Fruit fly (Drosophila melanogaster) whole organism, embryonic: ENCODE results near the gene Fdh.

Source experiments
- Atf3 ChIP-seq: fragments of 200-800 bp; sonication (Bioruptor generic); optimal IDR thresholded peaks from 3 replicates; lab custom pipeline; 2016; ENCODE audit warnings: missing biosample characterization, missing genetic modification characterization
- B-H1 ChIP-seq: fragments of 200-800 bp; sonication (Bioruptor generic); IDR thresholded peaks from 3 replicates; pipeline ENCODE4 v1.3.6; 2022; ENCODE audit warnings: missing biosample characterization, missing genetic modification characterization
- B-H2 ChIP-seq: fragments of 200-800 bp; sonication (Bioruptor generic); optimal IDR thresholded peaks from 2 replicates; lab custom pipeline; 2018; ENCODE audit warnings: missing biosample characterization, mild to moderate bottlenecking, missing genetic modification characterization
- CG1024 ChIP-seq: fragments of 200-800 bp; sonication (Bioruptor generic); IDR thresholded peaks from 2 replicates; pipeline ENCODE4 v1.3.6; 2022; ENCODE audit warnings: missing biosample characterization, missing genetic modification characterization
- CG10321 ChIP-seq: fragments of 200-800 bp; sonication (Bioruptor generic); IDR thresholded peaks from 2 replicates; pipeline ENCODE4 v1.3.6; 2022; ENCODE audit warnings: missing biosample characterization, missing genetic modification characterization
- CG10462 ChIP-seq: fragments of 200-800 bp; sonication (Bioruptor generic); optimal IDR thresholded peaks from 2 replicates; lab custom pipeline; 2016; ENCODE audit warnings: missing biosample characterization, missing genetic modification characterization
- CG11085 ChIP-seq: fragments of 200-800 bp; sonication (Bioruptor generic); IDR thresholded peaks from 2 replicates; pipeline ENCODE4 v1.3.6; 2022; ENCODE audit warnings: missing biosample characterization, missing genetic modification characterization
- CG12155 ChIP-seq: fragments of 200-800 bp; sonication (Bioruptor generic); optimal IDR thresholded peaks from 3 replicates; lab custom pipeline; 2016; ENCODE audit warnings: missing biosample characterization, missing genetic modification characterization
- CG12744 ChIP-seq: fragments of 200-800 bp; sonication (Bioruptor generic); optimal IDR thresholded peaks from 2 replicates; lab custom pipeline; 2016; ENCODE audit warnings: missing biosample characterization, missing genetic modification characterization
- CG16779 ChIP-seq: fragments of 200-800 bp; sonication (Bioruptor generic); IDR thresholded peaks from 2 replicates; pipeline ENCODE4 v1.3.6; 2022; ENCODE audit warnings: missing biosample characterization, missing genetic modification characterization
- CG17186 ChIP-seq: fragments of 200-800 bp; sonication (Bioruptor generic); optimal IDR thresholded peaks from 3 replicates; lab custom pipeline; 2017; ENCODE audit warnings: missing biosample characterization, missing genetic modification reagents, missing genetic modification characterization
- CG17829 ChIP-seq: fragments of 200-800 bp; optimal IDR thresholded peaks from 2 replicates; lab custom pipeline; 2019; ENCODE audit warnings: missing biosample characterization, mild to moderate bottlenecking, missing genetic modification characterization, moderate library complexity
- CG18011 ChIP-seq: fragments of 200-800 bp; sonication (Bioruptor generic); optimal IDR thresholded peaks from 2 replicates; lab custom pipeline; 2017; ENCODE audit warnings: missing biosample characterization, missing genetic modification characterization, mild to moderate bottlenecking, moderate library complexity, missing genotype
- CG2116 ChIP-seq: fragments of 200-800 bp; sonication (Bioruptor generic); optimal IDR thresholded peaks from 3 replicates; lab custom pipeline; 2018; ENCODE audit warnings: missing biosample characterization, mild to moderate bottlenecking, missing genetic modification characterization
- CG31388 ChIP-seq: fragments of 200-800 bp; sonication (Bioruptor generic); optimal IDR thresholded peaks from 2 replicates; lab custom pipeline; 2016; ENCODE audit warnings: missing biosample characterization, missing genetic modification characterization
- CG3163 ChIP-seq: fragments of 200-800 bp; sonication (Bioruptor generic); optimal IDR thresholded peaks from 3 replicates; lab custom pipeline; 2016; ENCODE audit warnings: missing biosample characterization, missing genetic modification characterization
- CG32532 ChIP-seq: fragments of 200-800 bp; sonication (Bioruptor generic); IDR thresholded peaks from 2 replicates; pipeline ENCODE4 v1.3.6; 2022; ENCODE audit warnings: missing biosample characterization, missing genetic modification characterization
- CG34224 ChIP-seq: fragments of 200-800 bp; sonication (Bioruptor generic); IDR thresholded peaks from 3 replicates; pipeline ENCODE4 v1.3.6; 2022; ENCODE audit warnings: missing biosample characterization, missing genetic modification characterization; ENCODE audit not compliant: partially characterized antibody
- CG4360 ChIP-seq: fragments of 200-800 bp; sonication (Bioruptor generic); IDR thresholded peaks from 2 replicates; pipeline ENCODE4 v1.3.6; 2022; ENCODE audit warnings: missing biosample characterization, missing genetic modification characterization
- CG4707 ChIP-seq: fragments of 200-800 bp; sonication (Bioruptor generic); optimal IDR thresholded peaks from 2 replicates; lab custom pipeline; 2018; ENCODE audit warnings: missing biosample characterization, mild to moderate bottlenecking, missing genetic modification characterization, moderate library complexity
- CG6272 ChIP-seq: fragments of 200-800 bp; sonication (Bioruptor generic); IDR thresholded peaks from 2 replicates; pipeline ENCODE4 v1.3.6; 2022; ENCODE audit warnings: missing biosample characterization, missing genetic modification characterization
- D19A ChIP-seq: fragments of 200-800 bp; optimal IDR thresholded peaks from 3 replicates; lab custom pipeline; 2019; ENCODE audit warnings: missing biosample characterization, mild to moderate bottlenecking, missing genetic modification characterization, moderate library complexity
- D19B ChIP-seq: fragments of 200-800 bp; sonication (Bioruptor generic); optimal IDR thresholded peaks from 2 replicates; lab custom pipeline; 2017; ENCODE audit warnings: missing biosample characterization, mild to moderate bottlenecking, missing genetic modification characterization
- Dip2 ChIP-seq: fragments of 200-800 bp; sonication (Bioruptor generic); IDR thresholded peaks from 2 replicates; pipeline ENCODE4 v1.3.6; 2022; ENCODE audit warnings: missing biosample characterization, missing genetic modification characterization
- Dref ChIP-seq: fragments of 200-800 bp; sonication (Bioruptor generic); IDR thresholded peaks from 2 replicates; pipeline ENCODE4 v1.3.6; 2022; ENCODE audit warnings: missing biosample characterization, missing genetic modification characterization
- Drgx ChIP-seq: fragments of 200-800 bp; sonication (Bioruptor generic); IDR thresholded peaks from 2 replicates; pipeline ENCODE4 v1.3.6; 2022; ENCODE audit warnings: missing biosample characterization, missing genetic modification characterization
- Fer1 ChIP-seq: fragments of 200-800 bp; sonication (Bioruptor generic); optimal IDR thresholded peaks from 2 replicates; lab custom pipeline; 2017; ENCODE audit warnings: missing biosample characterization, mild to moderate bottlenecking, missing genetic modification characterization
- H2.0 ChIP-seq: fragments of 200-800 bp; sonication (Bioruptor generic); IDR thresholded peaks from 2 replicates; pipeline ENCODE4 v1.3.6; 2022; ENCODE audit warnings: missing biosample characterization, missing genetic modification characterization
- HHEX ChIP-seq: fragments of 200-800 bp; sonication (Bioruptor generic); optimal IDR thresholded peaks from 3 replicates; lab custom pipeline; 2017; ENCODE audit warnings: missing biosample characterization, mild to moderate bottlenecking, missing genetic modification characterization, missing genetic modification reagents
- Hand ChIP-seq: fragments of 200-800 bp; sonication (Bioruptor generic); optimal IDR thresholded peaks from 2 replicates; lab custom pipeline; 2017; ENCODE audit warnings: mild to moderate bottlenecking, missing biosample characterization, missing genetic modification reagents, missing genetic modification characterization
- MTF-1 ChIP-seq: fragments of 200-800 bp; sonication (Bioruptor generic); optimal IDR thresholded peaks from 2 replicates; lab custom pipeline; 2018; ENCODE audit warnings: missing biosample characterization, mild to moderate bottlenecking, missing genetic modification characterization, borderline replicate concordance
- Ptx1 ChIP-seq: fragments of 200-800 bp; sonication (Bioruptor generic); IDR thresholded peaks from 2 replicates; pipeline ENCODE4 v1.3.6; 2022; ENCODE audit warnings: missing biosample characterization, missing genetic modification characterization
- Ssrp ChIP-seq: fragments of 200-800 bp; sonication (Bioruptor generic); optimal IDR thresholded peaks from 2 replicates; lab custom pipeline; 2018; ENCODE audit warnings: missing biosample characterization, mild to moderate bottlenecking, missing genetic modification characterization, moderate library complexity
- amos ChIP-seq: fragments of 200-800 bp; sonication (Bioruptor generic); IDR thresholded peaks from 2 replicates; pipeline ENCODE4 v1.3.6; 2022; ENCODE audit warnings: missing biosample characterization, missing genetic modification characterization; ENCODE audit not compliant: partially characterized antibody
- aop ChIP-seq: fragments of 200-800 bp; sonication (Bioruptor generic); IDR thresholded peaks from 2 replicates; pipeline ENCODE4 v1.3.6; 2022; ENCODE audit warnings: missing biosample characterization, missing genetic modification characterization
- chm ChIP-seq: fragments of 200-800 bp; sonication (Bioruptor generic); IDR thresholded peaks from 2 replicates; pipeline ENCODE4 v1.3.6; 2022; ENCODE audit warnings: missing biosample characterization, missing genetic modification characterization
- dmrt99B ChIP-seq: fragments of 200-800 bp; sonication (Bioruptor generic); optimal IDR thresholded peaks from 2 replicates; lab custom pipeline; 2018; ENCODE audit warnings: missing biosample characterization, mild to moderate bottlenecking, missing genetic modification characterization, moderate library complexity
- dpn ChIP-seq, 2 experiments: fragments of 200-800 bp; sonication (Bioruptor generic); optimal IDR thresholded peaks; 3 replicates each; lab custom pipeline; 2016; ENCODE audit warnings: missing biosample characterization in 2 of 2, missing genetic modification characterization in 2 of 2
- exex ChIP-seq: fragments of 200-800 bp; sonication (Bioruptor generic); optimal IDR thresholded peaks from 4 replicates; lab custom pipeline; 2018; ENCODE audit warnings: missing biosample characterization, mild to moderate bottlenecking, missing genetic modification characterization, moderate library complexity
- fru ChIP-seq: fragments of >200 bp; optimal IDR thresholded peaks from 2 replicates; lab custom pipeline; 2017
- inv ChIP-seq: fragments of 200-800 bp; sonication (Bioruptor generic); IDR thresholded peaks from 2 replicates; pipeline ENCODE4 v1.3.6; 2022; ENCODE audit warnings: missing biosample characterization, missing genetic modification characterization; ENCODE audit not compliant: partially characterized antibody
- klu ChIP-seq: fragments of 200-800 bp; sonication (Bioruptor generic); IDR thresholded peaks from 2 replicates; pipeline ENCODE4 v1.3.6; 2022; ENCODE audit warnings: missing biosample characterization, missing genetic modification characterization
- otp ChIP-seq: fragments of 200-800 bp; sonication (Bioruptor generic); IDR thresholded peaks from 3 replicates; pipeline ENCODE4, ENCODE4 v1.3.6; 2022; ENCODE audit warnings: missing biosample characterization, missing genetic modification characterization
- pan ChIP-seq, 4 experiments: fragments of >200 bp in 3 of 4; fragments of 200-800 bp in 1 of 4; sonication (Bioruptor generic) in 1 of 4; optimal IDR thresholded peaks in 3 of 4; IDR thresholded peaks in 1 of 4; 2 replicates each; pipeline versions ENCODE4 v1.3.6 to Lab custom; 2017 to 2022; ENCODE audit warnings: missing biosample characterization in 2 of 4, missing genetic modification characterization in 2 of 4, mixed read lengths in 1 of 4
- pita ChIP-seq: fragments of 200-800 bp; sonication (Bioruptor generic); optimal IDR thresholded peaks from 2 replicates; lab custom pipeline; 2017; ENCODE audit warnings: missing biosample characterization, mild to moderate bottlenecking, missing genetic modification characterization
- pnt ChIP-seq: fragments of 200-800 bp; sonication (Bioruptor generic); optimal IDR thresholded peaks from 3 replicates; lab custom pipeline; 2016; ENCODE audit warnings: missing biosample characterization, missing genetic modification characterization
- schlank ChIP-seq: fragments of 200-800 bp; sonication (Bioruptor generic); optimal IDR thresholded peaks from 2 replicates; lab custom pipeline; 2018; ENCODE audit warnings: missing biosample characterization, mild to moderate bottlenecking, missing genetic modification characterization
- seq ChIP-seq: fragments of 200-800 bp; sonication (Bioruptor generic); IDR thresholded peaks from 2 replicates; pipeline ENCODE4 v1.3.6; 2022; ENCODE audit warnings: missing biosample characterization, missing genetic modification characterization

Fdh gene

DNA sequence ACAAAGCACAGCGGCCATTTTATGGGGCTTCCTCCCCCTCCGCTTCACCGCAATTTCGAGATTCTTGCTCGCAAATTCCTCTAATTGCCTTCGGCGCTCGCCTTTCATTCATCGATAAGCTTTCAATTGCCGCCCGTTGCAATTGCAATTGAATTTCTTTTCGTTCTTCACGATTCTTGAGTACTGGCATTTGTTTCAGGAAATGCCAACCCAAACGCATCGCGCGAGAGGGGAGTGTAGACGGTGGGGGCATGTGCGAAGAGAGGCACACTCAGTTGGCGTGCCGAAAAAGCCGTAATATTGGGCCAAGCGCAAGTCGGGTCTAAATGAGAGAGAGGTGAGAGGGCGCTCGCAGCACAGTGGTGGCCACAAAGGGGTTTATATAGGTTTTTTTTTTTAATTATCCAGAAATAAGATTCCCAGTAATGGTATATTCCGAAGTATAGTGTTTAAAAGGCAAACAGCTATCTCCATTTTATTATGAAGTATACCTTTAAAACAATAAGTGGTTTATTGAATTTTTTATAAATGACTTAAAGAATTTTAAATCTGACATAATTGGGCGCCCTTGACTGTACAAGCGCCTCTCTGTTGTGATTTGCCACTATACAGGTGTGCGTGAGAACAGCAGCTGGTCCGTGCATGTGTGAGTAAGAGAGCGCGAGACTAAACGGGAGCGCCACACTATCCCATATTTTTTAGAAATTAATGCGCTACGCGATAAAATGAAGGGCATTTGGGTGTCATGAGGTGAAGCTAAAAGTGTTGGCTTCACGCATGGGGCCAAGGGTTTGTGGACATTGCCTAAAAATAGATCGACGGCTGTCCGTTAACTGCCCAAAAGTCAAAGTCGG, 14.5 kb upstream of the Fdh start (continued):
- peak; percentile 25 for TF ChIP-seq MTF-1 (GFP tag; lab: Kevin White, UChicago)
- peak; percentile 92 for TF ChIP-seq dmrt99B (tag; lab: Kevin White, UChicago)
- 0 out of 2 replicates have a peak, but pooled peaks have one; percentile 29 for TF ChIP-seq CG1024 (GFP tag; lab: Robert Waterston, UW)
- peak; percentile 74 for TF ChIP-seq schlank (tag; lab: Kevin White, UChicago)
- 0 out of 3 replicates have a peak, but pooled peaks have one; percentile 22 for TF ChIP-seq CG34224
- no peak for TF ChIP-seq Dip2 (GFP tag; lab: Robert Waterston, UW)
- TF ChIP-seq CG10462, result peak; percentile 69
- TF ChIP-seq CG4360, result peak; percentile 46; the same call in 1 of the 2 replicates
- TF ChIP-seq CG4707 (GFP tag; lab: Kevin White, UChicago), result peak; percentile 45
- peak; percentile 87 for TF ChIP-seq CG12744 (GFP tag; lab: Kevin White, UChicago)
- TF ChIP-seq CG12155, result peak; percentile 85
- peak; percentile 85 for TF ChIP-seq seq (GFP tag; lab: Robert Waterston, UW)
- no peak for TF ChIP-seq aop (GFP tag; lab: Robert Waterston, UW)
- peak; percentile 66 for TF ChIP-seq pnt (GFP tag; lab: Kevin White, UChicago)
- TF ChIP-seq CG16779 (GFP tag; lab: Robert Waterston, UW), result 0 out of 2 replicates have a peak, but pooled peaks have one; percentile 8
- TF ChIP-seq H2.0 (GFP tag; lab: Robert Waterston, UW), result peak; percentile 72
- peak; percentile 48 for TF ChIP-seq Atf3
- TF ChIP-seq CG10321 (GFP tag; lab: Robert Waterston, UW), result no peak; the same call in 1 of the 2 replicates
- TF ChIP-seq Hand (GFP tag; lab: Kevin White, UChicago), result peak; percentile 94
- TF ChIP-seq Fer1 (GFP tag; lab: Kevin White, UChicago), result peak; percentile 97
- peak; percentile 79; the same call in 1 of the 2 replicates for TF ChIP-seq CG11085 (GFP tag; lab: Robert Waterston, UW)
- peak; percentile 82 for TF ChIP-seq CG6272
- no peak for TF ChIP-seq fru
- no peak; the same call in 1 of the 2 replicates for TF ChIP-seq inv (GFP tag; lab: Robert Waterston, UW)
- peak; percentile 86 for TF ChIP-seq Ssrp (tag; lab: Kevin White, UChicago)
- peak; percentile 76 for TF ChIP-seq CG17829 (tag; lab: Kevin White, UChicago)
- TF ChIP-seq D19B, result peak; percentile 73
- TF ChIP-seq D19A (tag; lab: Kevin White, UChicago), result peak; percentile 75
- TF ChIP-seq B-H1 (GFP tag; lab: Robert Waterston, UW), result peak; percentile 84
- TF ChIP-seq Dref (GFP tag; lab: Robert Waterston, UW), result no peak
- TF ChIP-seq Ptx1 (GFP tag; lab: Robert Waterston, UW), result peak; percentile 91
- TF ChIP-seq Drgx (GFP tag; lab: Robert Waterston, UW), result peak; percentile 94
- TF ChIP-seq CG17186 (GFP tag; lab: Kevin White, UChicago), result no peak
- peak; percentile 85 for TF ChIP-seq CG3163 (GFP tag; lab: Kevin White, UChicago)
- peak; percentile 47 for TF ChIP-seq CG2116
- no peak for TF ChIP-seq pita
- peak; percentile 78 to 89 for TF ChIP-seq dpn (GFP tag; optimal IDR thresholded peaks at IDR 0.05; lab: Kevin White, UChicago)
- peak; percentile 87 for TF ChIP-seq chm (GFP tag; lab: Robert Waterston, UW)
- peak; percentile 72 for TF ChIP-seq exex (tag; lab: Kevin White, UChicago)
- TF ChIP-seq otp (GFP tag; lab: Robert Waterston, UW), result peak; percentile 44; the same call in 1 of the 3 replicates
- TF ChIP-seq HHEX (GFP tag; lab: Kevin White, UChicago), result peak; percentile 84
- peak; percentile 94 for TF ChIP-seq CG32532 (GFP tag; lab: Robert Waterston, UW)
- no peak for TF ChIP-seq pan (optimal IDR thresholded peaks at IDR 0.05; lab: Kevin White, UChicago)
- peak in 1 of 2 experiments; percentile 82 for TF ChIP-seq pan (GFP tag; optimal IDR thresholded peaks at IDR 0.05 in 1 of 2, IDR thresholded peaks at IDR 0.05 in 1 of 2)
- peak; percentile 77; the same call in 1 of the 2 replicates for TF ChIP-seq klu (GFP tag; lab: Robert Waterston, UW)
- TF ChIP-seq amos (GFP tag; lab: Robert Waterston, UW), result no peak
- TF ChIP-seq CG18011, result peak; percentile 74
- TF ChIP-seq B-H2 (GFP tag; lab: Kevin White, UChicago), result peak; percentile 89
- TF ChIP-seq CG31388 (GFP tag; lab: Kevin White, UChicago), result peak; percentile 59
